Fruit fly (Drosophila melanogaster): ENCODE data around the gene CG15142.

Gene CG15142

DNA sequence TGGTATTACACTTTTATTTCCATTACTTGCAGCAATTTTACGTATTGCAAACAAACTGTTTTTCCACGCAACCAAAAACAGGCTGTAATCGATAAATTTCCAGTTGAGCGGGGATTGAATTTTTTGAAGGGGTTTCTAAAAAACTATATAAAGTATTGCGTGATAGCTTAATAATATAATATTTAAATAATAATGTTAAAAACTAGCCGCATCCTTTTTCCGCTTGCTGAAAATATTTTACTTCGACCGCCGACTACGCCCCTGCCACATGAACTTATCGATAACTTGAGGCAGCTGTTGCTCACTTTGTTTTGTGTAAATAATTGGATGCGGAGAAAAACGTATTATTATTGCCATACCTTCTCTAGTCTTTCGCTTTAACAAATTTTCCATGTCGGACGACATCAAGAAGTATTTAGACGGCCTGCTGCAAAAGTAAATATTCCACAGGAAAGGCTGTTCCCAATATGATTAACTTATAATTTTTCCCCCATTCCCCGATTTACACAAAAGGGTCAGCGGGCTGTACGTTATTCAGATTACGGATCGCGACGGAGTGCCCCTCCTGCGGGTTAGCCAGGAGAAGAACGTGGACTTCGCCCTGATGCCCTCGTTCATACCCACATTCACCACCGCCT is 17.6 kb downstream of the CG15142 start, which contains the start of the genes fws and Lamtor3:
Gene fws, minus strand, starts transcription at position 87 of the 638 bp plus-strand sequence.
Gene Lamtor3, plus strand, starts transcription at position 289 of the 638 bp plus-strand sequence.
- TF ChIP-seq CG11617 (GFP tag; optimal IDR thresholded peaks at IDR 0.05) = peak; percentile 96
- TF ChIP-seq CG1620 (GFP tag; optimal IDR thresholded peaks at IDR 0.05) = peak; percentile 81
- peak; percentile 64 for TF ChIP-seq ovo (GFP tag; optimal IDR thresholded peaks at IDR 0.05)
- peak; percentile 94 for TF ChIP-seq Crg-1 (GFP tag; optimal IDR thresholded peaks at IDR 0.05)
- no peak for TF ChIP-seq CG5204 (GFP tag; optimal IDR thresholded peaks at IDR 0.05)
- peak; percentile 97 for TF ChIP-seq bab1 (GFP tag; optimal IDR thresholded peaks at IDR 0.05)
- TF ChIP-seq CG14711 (tag; optimal IDR thresholded peaks at IDR 0.05) = peak; percentile 98
- TF ChIP-seq pad (GFP tag; optimal IDR thresholded peaks at IDR 0.05) = peak; percentile 90
- TF ChIP-seq CG12768 (GFP tag; optimal IDR thresholded peaks at IDR 0.05) = peak; percentile 97
- peak; percentile 42 for TF ChIP-seq cic (GFP tag; optimal IDR thresholded peaks at IDR 0.05)
- TF ChIP-seq tj (GFP tag; optimal IDR thresholded peaks at IDR 0.05) = peak; percentile 84
- TF ChIP-seq kay (GFP tag; ENCODE audit: borderline replicate concordance) = peak; percentile 84
- TF ChIP-seq cnc (optimal IDR thresholded peaks at IDR 0.05) = no peak
- TF ChIP-seq CG7101 (tag; optimal IDR thresholded peaks at IDR 0.05) = peak; percentile 99
- no peak for TF ChIP-seq Hr96 (GFP tag; optimal IDR thresholded peaks at IDR 0.05)
- peak; percentile 98 for TF ChIP-seq CG33017 (tag; optimal IDR thresholded peaks at IDR 0.05)
- peak; percentile 97 for TF ChIP-seq CG7045 (GFP tag; optimal IDR thresholded peaks at IDR 0.05)
- peak; percentile 75 for TF ChIP-seq toe (GFP tag; optimal IDR thresholded peaks at IDR 0.05)
- peak; percentile 94 for TF ChIP-seq Clk (GFP tag; optimal IDR thresholded peaks at IDR 0.05)
- peak; percentile 86 for TF ChIP-seq Mnt (GFP tag; optimal IDR thresholded peaks at IDR 0.05)

DNA sequence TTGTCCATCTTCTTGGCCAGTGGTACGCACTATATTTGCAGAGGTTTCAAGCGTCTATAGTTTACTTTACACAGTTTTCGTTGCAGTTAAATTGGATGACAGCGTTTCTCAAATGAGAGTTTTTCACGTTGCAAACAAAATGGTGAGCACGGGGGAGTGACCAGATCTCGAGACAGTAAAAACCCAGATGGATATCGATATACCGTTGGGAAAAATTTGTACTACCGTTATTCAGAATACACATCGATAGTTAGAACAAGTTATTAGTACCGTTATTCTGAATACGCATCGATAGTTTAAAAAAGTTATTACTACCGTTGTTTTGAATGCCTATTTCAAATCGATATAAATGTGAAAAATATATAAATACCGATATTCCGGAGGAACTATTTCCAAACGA is 20.9 kb downstream of the CG15142 start, which contains the start of gene cass:
Gene cass, minus strand, starts transcription at position 179 of the 400 bp plus-strand sequence.
- TF ChIP-seq cic (GFP tag; optimal IDR thresholded peaks at IDR 0.05) = peak; percentile 18
- TF ChIP-seq Crg-1 (GFP tag; optimal IDR thresholded peaks at IDR 0.05) = no peak
- peak; percentile 98 for TF ChIP-seq ovo (GFP tag; optimal IDR thresholded peaks at IDR 0.05)
- no peak for TF ChIP-seq CG1620 (GFP tag; optimal IDR thresholded peaks at IDR 0.05)
- no peak for TF ChIP-seq toe (GFP tag; optimal IDR thresholded peaks at IDR 0.05)
- TF ChIP-seq CG11617 (GFP tag; optimal IDR thresholded peaks at IDR 0.05) = peak; percentile 8
- peak; percentile 33 for TF ChIP-seq Mnt (GFP tag; optimal IDR thresholded peaks at IDR 0.05)
- peak; percentile 73 for TF ChIP-seq bab1 (GFP tag; optimal IDR thresholded peaks at IDR 0.05)
- TF ChIP-seq pad (GFP tag; optimal IDR thresholded peaks at IDR 0.05) = peak; percentile 19

DNA sequence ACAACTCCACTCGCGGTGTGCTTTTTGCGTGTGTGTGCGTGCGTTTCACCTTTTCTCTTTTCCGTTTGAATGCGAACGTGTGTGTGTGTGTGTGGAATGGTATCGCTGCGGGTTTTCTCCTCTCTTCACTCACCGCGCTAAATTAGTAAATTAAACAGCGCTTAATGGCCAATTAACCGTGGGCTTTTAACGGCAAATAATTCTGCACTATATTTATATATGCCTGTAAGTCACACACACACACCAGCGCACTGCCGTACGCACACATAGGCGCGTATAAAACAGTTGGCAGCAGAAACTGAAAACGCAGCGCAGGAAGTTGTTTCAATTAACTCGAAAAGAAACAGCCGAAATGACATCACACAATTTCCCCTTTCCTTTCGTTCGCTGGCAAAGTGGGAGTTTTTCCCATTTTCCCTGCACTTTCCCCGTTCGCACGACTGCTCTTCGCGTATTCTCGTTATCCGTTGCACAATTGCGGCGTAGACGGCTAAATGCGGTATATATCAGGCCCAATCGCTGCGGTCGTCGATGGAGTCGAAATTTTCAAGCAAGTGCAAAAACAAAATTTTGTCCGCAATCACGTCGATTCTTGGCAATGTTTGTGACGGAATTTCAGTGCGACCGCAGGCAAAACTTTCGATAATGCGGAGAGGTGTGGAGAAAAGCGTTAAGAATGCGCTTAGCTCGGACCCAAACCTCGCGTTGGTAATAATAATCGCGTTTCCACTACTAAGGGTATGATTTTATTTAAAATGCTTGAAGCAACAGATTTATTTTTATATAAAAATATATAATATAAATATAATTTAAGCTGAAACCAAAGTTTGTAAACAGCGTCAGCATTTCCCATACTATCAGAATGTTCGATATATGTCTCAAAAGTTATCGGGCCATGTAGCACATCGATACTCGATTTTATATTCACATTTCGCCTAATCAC is 25.8 kb downstream of the CG15142 start, which contains the start of gene BicD:
Gene BicD, minus strand, starts transcription at position 634 of the 943 bp plus-strand sequence.
- TF ChIP-seq Hr96 (GFP tag; optimal IDR thresholded peaks at IDR 0.05) = no peak
- no peak for TF ChIP-seq kay (GFP tag; ENCODE audit: borderline replicate concordance)
- TF ChIP-seq bab1 (GFP tag; optimal IDR thresholded peaks at IDR 0.05) = peak; percentile 38
- TF ChIP-seq CG11617 (GFP tag; optimal IDR thresholded peaks at IDR 0.05) = peak; percentile 36
- no peak for TF ChIP-seq Clk (GFP tag; optimal IDR thresholded peaks at IDR 0.05)
- TF ChIP-seq CG14711 (tag; optimal IDR thresholded peaks at IDR 0.05) = peak; percentile 6
- peak; percentile 54 for TF ChIP-seq CG12768 (GFP tag; optimal IDR thresholded peaks at IDR 0.05)
- no peak for TF ChIP-seq Mnt (GFP tag; optimal IDR thresholded peaks at IDR 0.05)
- no peak for TF ChIP-seq CG1620 (GFP tag; optimal IDR thresholded peaks at IDR 0.05)
- no peak for TF ChIP-seq cnc (optimal IDR thresholded peaks at IDR 0.05)
- no peak for TF ChIP-seq CG7101 (tag; optimal IDR thresholded peaks at IDR 0.05)
- peak; percentile 4 for TF ChIP-seq tj (GFP tag; optimal IDR thresholded peaks at IDR 0.05)
- no peak for TF ChIP-seq CG33017 (tag; optimal IDR thresholded peaks at IDR 0.05)
- no peak for TF ChIP-seq cic (GFP tag; optimal IDR thresholded peaks at IDR 0.05)
- peak; percentile 4 for TF ChIP-seq CG7045 (GFP tag; optimal IDR thresholded peaks at IDR 0.05)
- TF ChIP-seq ovo (GFP tag; optimal IDR thresholded peaks at IDR 0.05) = peak; percentile 40
- TF ChIP-seq CG5204 (GFP tag; optimal IDR thresholded peaks at IDR 0.05) = no peak
- TF ChIP-seq toe (GFP tag; optimal IDR thresholded peaks at IDR 0.05) = no peak
- no peak for TF ChIP-seq Crg-1 (GFP tag; optimal IDR thresholded peaks at IDR 0.05)
- peak; percentile 37 for TF ChIP-seq pad (GFP tag; optimal IDR thresholded peaks at IDR 0.05)

DNA sequence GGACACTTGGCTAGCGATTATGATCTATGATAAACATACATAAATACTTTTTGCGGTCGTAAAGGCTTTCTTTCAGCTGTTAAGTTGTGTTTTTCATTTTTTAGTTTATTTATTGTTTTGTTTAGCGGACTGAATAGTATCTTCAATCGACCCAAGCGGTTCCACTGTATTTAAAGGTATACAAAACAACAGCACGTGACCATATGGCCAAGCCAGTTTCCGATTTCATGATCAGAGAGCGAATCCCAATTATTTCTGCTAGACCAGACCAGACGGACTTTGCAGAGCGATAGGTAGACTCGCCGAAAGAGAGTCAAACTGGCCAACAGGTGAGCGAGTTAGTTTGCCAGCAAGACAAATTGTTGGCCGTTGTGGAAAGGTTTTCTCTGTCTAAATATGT is 27.1 kb downstream of the CG15142 start, which contains the start of gene Sgt:
Gene Sgt, plus strand, starts transcription at position 80 of the 400 bp plus-strand sequence.
- TF ChIP-seq bab1 (GFP tag; optimal IDR thresholded peaks at IDR 0.05) = no peak
- no peak for TF ChIP-seq CG11617 (GFP tag; optimal IDR thresholded peaks at IDR 0.05)
- no peak for TF ChIP-seq cnc (optimal IDR thresholded peaks at IDR 0.05)
- no peak for TF ChIP-seq Mnt (GFP tag; optimal IDR thresholded peaks at IDR 0.05)
- TF ChIP-seq CG7101 (tag; optimal IDR thresholded peaks at IDR 0.05) = no peak
- no peak for TF ChIP-seq toe (GFP tag; optimal IDR thresholded peaks at IDR 0.05)
- TF ChIP-seq Clk (GFP tag; optimal IDR thresholded peaks at IDR 0.05) = no peak
- TF ChIP-seq Hr96 (GFP tag; optimal IDR thresholded peaks at IDR 0.05) = no peak
- no peak for TF ChIP-seq kay (GFP tag; ENCODE audit: borderline replicate concordance)
- no peak for TF ChIP-seq CG5204 (GFP tag; optimal IDR thresholded peaks at IDR 0.05)

DNA sequence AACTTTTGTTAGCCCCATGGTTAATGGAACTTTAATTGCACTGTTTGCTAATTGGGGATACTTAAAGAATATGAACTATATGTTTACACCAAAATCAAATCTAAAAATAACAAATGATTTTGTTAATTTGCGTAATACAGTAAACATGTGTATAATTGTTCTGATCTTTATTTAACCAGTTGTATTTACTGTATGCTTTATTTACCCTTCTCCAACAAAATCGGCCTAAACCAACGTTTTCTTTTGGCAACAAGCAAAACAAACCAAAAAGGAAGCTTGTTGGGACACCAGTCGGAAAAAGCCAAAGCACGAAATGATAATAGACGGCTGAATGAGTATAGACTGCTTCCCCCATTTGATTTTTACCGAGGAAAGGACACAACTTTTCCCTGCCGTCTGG is 28.0 kb downstream of the CG15142 start:
- TF ChIP-seq Hr96 (GFP tag; optimal IDR thresholded peaks at IDR 0.05) = no peak
- TF ChIP-seq kay (GFP tag; ENCODE audit: borderline replicate concordance) = no peak
- no peak for TF ChIP-seq CG33017 (tag; optimal IDR thresholded peaks at IDR 0.05)
- no peak for TF ChIP-seq pad (GFP tag; optimal IDR thresholded peaks at IDR 0.05)
- TF ChIP-seq tj (GFP tag; optimal IDR thresholded peaks at IDR 0.05) = no peak
- no peak for TF ChIP-seq CG1620 (GFP tag; optimal IDR thresholded peaks at IDR 0.05)
- TF ChIP-seq CG11617 (GFP tag; optimal IDR thresholded peaks at IDR 0.05) = no peak
- no peak for TF ChIP-seq Mnt (GFP tag; optimal IDR thresholded peaks at IDR 0.05)
- TF ChIP-seq Clk (GFP tag; optimal IDR thresholded peaks at IDR 0.05) = no peak
- no peak for TF ChIP-seq ovo (GFP tag; optimal IDR thresholded peaks at IDR 0.05)
- TF ChIP-seq toe (GFP tag; optimal IDR thresholded peaks at IDR 0.05) = no peak
- TF ChIP-seq CG12768 (GFP tag; optimal IDR thresholded peaks at IDR 0.05) = no peak
- TF ChIP-seq CG14711 (tag; optimal IDR thresholded peaks at IDR 0.05) = no peak
- no peak for TF ChIP-seq Crg-1 (GFP tag; optimal IDR thresholded peaks at IDR 0.05)
- no peak for TF ChIP-seq cic (GFP tag; optimal IDR thresholded peaks at IDR 0.05)

Data from whole organism, adult.